Fruit fly (Drosophila melanogaster) whole organism, prepupa: ENCODE measurements around the gene CG9368.

ENCODE experiments used
- Blimp-1 ChIP-seq: fragments of 200-800 bp; sonication (Bioruptor generic); optimal IDR thresholded peaks from 3 replicates; lab custom pipeline; 2017; ENCODE audit warnings: missing biosample characterization, missing genetic modification characterization, mild to moderate bottlenecking, moderate library complexity, missing genetic modification reagents
- CG10669 ChIP-seq: fragments of 200-800 bp; sonication (Bioruptor generic); optimal IDR thresholded peaks from 3 replicates; lab custom pipeline; 2018; ENCODE audit warnings: missing biosample characterization, mild to moderate bottlenecking, missing genetic modification characterization, moderate library complexity
- CG11294 ChIP-seq: fragments of 200-800 bp; sonication (Bioruptor generic); IDR thresholded peaks from 2 replicates; pipeline ENCODE4 v1.3.6; 2022; ENCODE audit warnings: missing biosample characterization, missing genetic modification characterization
- CG11762 ChIP-seq: fragments of 200-800 bp; sonication (Bioruptor generic); optimal IDR thresholded peaks from 3 replicates; lab custom pipeline; 2016; ENCODE audit warnings: missing biosample characterization, missing genetic modification characterization; ENCODE audit not compliant: insufficient read depth
- CG11902 ChIP-seq: fragments of 200-800 bp; sonication (Bioruptor generic); optimal IDR thresholded peaks from 3 replicates; lab custom pipeline; 2016; ENCODE audit warnings: missing biosample characterization, missing genetic modification characterization
- CG15336 ChIP-seq: fragments of 200-800 bp; sonication (Bioruptor generic); IDR thresholded peaks from 2 replicates; pipeline ENCODE4 v1.3.6; 2022; ENCODE audit warnings: missing biosample characterization, missing genetic modification characterization
- CG1621 ChIP-seq: fragments of 200-800 bp; sonication (Bioruptor generic); optimal IDR thresholded peaks from 3 replicates; lab custom pipeline; 2018; ENCODE audit warnings: missing biosample characterization, mild to moderate bottlenecking, missing genetic modification characterization
- CG3032 ChIP-seq: fragments of 200-800 bp; optimal IDR thresholded peaks from 2 replicates; lab custom pipeline; 2019; ENCODE audit warnings: missing biosample characterization, mild to moderate bottlenecking, missing genetic modification characterization, moderate library complexity
- CG31627 ChIP-seq: fragments of 200-800 bp; sonication (Bioruptor generic); optimal IDR thresholded peaks from 3 replicates; lab custom pipeline; 2016; ENCODE audit warnings: missing biosample characterization, missing genetic modification characterization
- CG32006 ChIP-seq: fragments of 200-800 bp; sonication (Bioruptor generic); optimal IDR thresholded peaks from 3 replicates; lab custom pipeline; 2017; ENCODE audit warnings: missing biosample characterization, mild to moderate bottlenecking, missing genetic modification characterization
- CG34406 ChIP-seq: fragments of 200-800 bp; sonication (Bioruptor generic); optimal IDR thresholded peaks from 3 replicates; lab custom pipeline; 2016; ENCODE audit warnings: missing biosample characterization, missing genetic modification characterization
- CG3919 ChIP-seq: fragments of 200-800 bp; sonication (Bioruptor generic); optimal IDR thresholded peaks from 3 replicates; lab custom pipeline; 2016; ENCODE audit warnings: missing biosample characterization, missing genetic modification characterization
- CG4318 ChIP-seq: fragments of 200-800 bp; sonication (Bioruptor generic); optimal IDR thresholded peaks from 3 replicates; lab custom pipeline; 2017; ENCODE audit warnings: missing biosample characterization, mild to moderate bottlenecking, missing genetic modification characterization
- CG6163 ChIP-seq: fragments of 200-800 bp; sonication (Bioruptor generic); IDR thresholded peaks from 3 replicates; pipeline ENCODE4 v1.3.6; 2022; ENCODE audit warnings: missing biosample characterization, missing genetic modification characterization
- CG6276 ChIP-seq: fragments of 200-800 bp; sonication (Bioruptor generic); optimal IDR thresholded peaks from 2 replicates; lab custom pipeline; 2017; ENCODE audit warnings: missing biosample characterization, mild to moderate bottlenecking, missing genetic modification characterization
- CG6808 ChIP-seq: fragments of 200-800 bp; sonication (Bioruptor generic); optimal IDR thresholded peaks from 3 replicates; lab custom pipeline; 2017; ENCODE audit warnings: missing biosample characterization, missing genetic modification characterization, mild to moderate bottlenecking, moderate library complexity, missing genetic modification reagents
- CG6854 ChIP-seq: fragments of 200-800 bp; sonication (Bioruptor generic); optimal IDR thresholded peaks from 2 replicates; lab custom pipeline; 2017; ENCODE audit warnings: missing biosample characterization, mild to moderate bottlenecking, missing genetic modification characterization
- CG7368 ChIP-seq: fragments of 200-800 bp; sonication (Bioruptor generic); optimal IDR thresholded peaks from 3 replicates; lab custom pipeline; 2016; ENCODE audit warnings: missing biosample characterization, missing genetic modification characterization
- CG9139 ChIP-seq: fragments of 200-800 bp; sonication (Bioruptor generic); optimal IDR thresholded peaks from 3 replicates; lab custom pipeline; 2017; ENCODE audit warnings: missing biosample characterization, mild to moderate bottlenecking, missing genetic modification characterization
- Eip75B ChIP-seq: fragments of 200-800 bp; sonication (Bioruptor generic); optimal IDR thresholded peaks from 3 replicates; lab custom pipeline; 2016; ENCODE audit warnings: missing biosample characterization, missing genetic modification characterization
- Eip78C ChIP-seq: fragments of 200-800 bp; sonication (Bioruptor generic); peaks from one replicate; lab custom pipeline; 2016; ENCODE audit warnings: missing biosample characterization, missing genetic modification characterization
- Eip93F ChIP-seq: fragments of 200-800 bp; sonication (Bioruptor generic); optimal IDR thresholded peaks from 2 replicates; lab custom pipeline; 2016; ENCODE audit warnings: missing biosample characterization, mild to moderate bottlenecking, missing genetic modification characterization
- Ets21C ChIP-seq: fragments of 200-800 bp; sonication (Bioruptor generic); optimal IDR thresholded peaks from 3 replicates; lab custom pipeline; 2016; ENCODE audit warnings: missing biosample characterization, missing genetic modification characterization
- Ets96B ChIP-seq: fragments of 200-800 bp; optimal IDR thresholded peaks from 2 replicates; lab custom pipeline; 2019; ENCODE audit warnings: missing biosample characterization, mild to moderate bottlenecking, missing genetic modification characterization, moderate library complexity
- Gug ChIP-seq: fragments of 200-800 bp; sonication (Bioruptor generic); IDR thresholded peaks from 2 replicates; pipeline ENCODE4 v1.3.6; 2022; ENCODE audit warnings: missing biosample characterization, missing genetic modification characterization
- Hr38 ChIP-seq: sonication (Bioruptor generic); optimal IDR thresholded peaks from 2 replicates; lab custom pipeline; 2016; ENCODE audit warnings: missing biosample characterization, missing genetic modification characterization
- Hr39 ChIP-seq: fragments of 200-800 bp; sonication (Bioruptor generic); optimal IDR thresholded peaks from 2 replicates; lab custom pipeline; 2016; ENCODE audit warnings: missing biosample characterization, missing genetic modification characterization
- Hr4 ChIP-seq: fragments of 200-800 bp; sonication (Bioruptor generic); optimal IDR thresholded peaks from 3 replicates; lab custom pipeline; 2016; ENCODE audit warnings: missing biosample characterization, missing genetic modification characterization
- Lpt ChIP-seq: fragments of 200-800 bp; sonication (Bioruptor generic); optimal IDR thresholded peaks from 3 replicates; lab custom pipeline; 2016; ENCODE audit warnings: missing biosample characterization, missing genetic modification characterization
- Smox ChIP-seq: fragments of 200-800 bp; sonication (Bioruptor generic); optimal IDR thresholded peaks from 3 replicates; lab custom pipeline; 2016; ENCODE audit warnings: missing biosample characterization, missing genetic modification characterization
- Sox102F ChIP-seq: fragments of 200-800 bp; sonication (Bioruptor generic); optimal IDR thresholded peaks from 2 replicates; lab custom pipeline; 2016; ENCODE audit warnings: missing biosample characterization, mild to moderate bottlenecking, missing genetic modification characterization
- Sox14 ChIP-seq: fragments of 200-800 bp; sonication (Bioruptor generic); optimal IDR thresholded peaks from 3 replicates; lab custom pipeline; 2016; ENCODE audit warnings: missing biosample characterization, missing genetic modification characterization
- achi ChIP-seq: fragments of 200-800 bp; sonication (Bioruptor generic); optimal IDR thresholded peaks from 3 replicates; lab custom pipeline; 2016; ENCODE audit warnings: missing biosample characterization, missing genetic modification characterization
- acj6 ChIP-seq: fragments of 200-800 bp; sonication (Bioruptor generic); optimal IDR thresholded peaks from 3 replicates; lab custom pipeline; 2016; ENCODE audit warnings: missing biosample characterization, missing genetic modification characterization
- cyc ChIP-seq: fragments of 200-800 bp; sonication (Bioruptor generic); optimal IDR thresholded peaks from 3 replicates; lab custom pipeline; 2016; ENCODE audit warnings: missing biosample characterization, missing genetic modification characterization
- dac ChIP-seq: fragments of 200-800 bp; sonication (Bioruptor generic); optimal IDR thresholded peaks from 2 replicates; lab custom pipeline; 2017; ENCODE audit warnings: missing biosample characterization, mild to moderate bottlenecking, missing genetic modification characterization
- dsx ChIP-seq: fragments of 200-800 bp; optimal IDR thresholded peaks from 3 replicates; lab custom pipeline; 2019; ENCODE audit warnings: missing biosample characterization, mild to moderate bottlenecking, missing genetic modification characterization, moderate library complexity; ENCODE audit not compliant: poor library complexity, severe bottlenecking
- eg ChIP-seq: fragments of 200-800 bp; sonication (Bioruptor generic); IDR thresholded peaks from 3 replicates; pipeline ENCODE4 v1.3.6; 2022; ENCODE audit warnings: missing biosample characterization, missing genetic modification characterization
- fd59A ChIP-seq: fragments of 200-800 bp; sonication (Bioruptor generic); optimal IDR thresholded peaks from 2 replicates; lab custom pipeline; 2017; ENCODE audit warnings: missing biosample characterization, mild to moderate bottlenecking, missing genetic modification characterization, missing genetic modification reagents
- fd85E ChIP-seq: fragments of 200-800 bp; sonication (Bioruptor generic); optimal IDR thresholded peaks from 3 replicates; lab custom pipeline; 2016; ENCODE audit warnings: missing biosample characterization, missing genetic modification characterization
- lz ChIP-seq: fragments of 200-800 bp; sonication (Bioruptor generic); optimal IDR thresholded peaks from 3 replicates; lab custom pipeline; 2016; ENCODE audit warnings: missing biosample characterization, missing genetic modification characterization
- pdm3 ChIP-seq: fragments of 200-800 bp; sonication (Bioruptor generic); optimal IDR thresholded peaks from 3 replicates; lab custom pipeline; 2016; ENCODE audit warnings: missing biosample characterization, missing genetic modification characterization
- salr ChIP-seq, 2 experiments: fragments of 200-800 bp; sonication (Bioruptor generic); optimal IDR thresholded peaks; 3 replicates each; lab custom pipeline; 2016 to 2018; ENCODE audit warnings: missing biosample characterization in 2 of 2, missing genetic modification characterization in 2 of 2, mild to moderate bottlenecking in 1 of 2
- spab ChIP-seq: fragments of 200-800 bp; sonication (Bioruptor generic); optimal IDR thresholded peaks from 2 replicates; lab custom pipeline; 2017; ENCODE audit warnings: missing biosample characterization, mild to moderate bottlenecking, missing genetic modification characterization, missing genetic modification reagents
- ss ChIP-seq, 2 experiments: fragments of 200-800 bp; sonication (Bioruptor generic); optimal IDR thresholded peaks; 2 replicates in 1 of 2; 3 replicates in 1 of 2; lab custom pipeline; 2017 to 2018; ENCODE audit warnings: mild to moderate bottlenecking in 2 of 2, missing biosample characterization in 2 of 2, missing genetic modification characterization in 2 of 2, moderate library complexity in 1 of 2
- svp ChIP-seq: fragments of 200-800 bp; sonication (Bioruptor generic); peaks from one replicate; lab custom pipeline; 2016; ENCODE audit warnings: missing biosample characterization, missing genetic modification characterization
- vri ChIP-seq: fragments of 200-800 bp; sonication (Bioruptor generic); optimal IDR thresholded peaks from 3 replicates; lab custom pipeline; 2016; ENCODE audit warnings: missing biosample characterization, mild to moderate bottlenecking, missing genetic modification characterization

The CG9368 gene

dm6 chr3L:19556738-19557137, 44.7 kb upstream of the CG9368 start:
- TF ChIP-seq CG6808 (GFP tag; lab: Kevin White, UChicago) (peak; percentile 89), CG6163 (GFP tag; lab: Robert Waterston, UW) (peak; percentile 68), Eip78C (GFP tag; lab: Kevin White, UChicago) (no peak), dsx (peak; percentile 76)

dm6 chr3L:19557197-19557995, 44.0 kb upstream of the CG9368 start:
- TF ChIP-seq CG6808 (GFP tag; lab: Kevin White, UChicago): peak; percentile 63
- TF ChIP-seq fd59A (GFP tag; lab: Kevin White, UChicago): no peak
- no peak for TF ChIP-seq pdm3 (GFP tag; lab: Kevin White, UChicago)
- TF ChIP-seq CG10669 (GFP tag; lab: Kevin White, UChicago): peak; percentile 48
- TF ChIP-seq CG6854 (GFP tag; lab: Kevin White, UChicago): no peak
- TF ChIP-seq acj6 (GFP tag; lab: Kevin White, UChicago): peak; percentile 72
- no peak for TF ChIP-seq vri (GFP tag; lab: Kevin White, UChicago)
- peak; percentile 88 for TF ChIP-seq CG3032
- TF ChIP-seq CG9139 (GFP tag; lab: Kevin White, UChicago): no peak
- peak; percentile 3 for TF ChIP-seq CG31627 (GFP tag; lab: Kevin White, UChicago)
- no peak for TF ChIP-seq Lpt
- no peak for TF ChIP-seq Sox102F
- 0 out of 2 replicates have a peak, but pooled peaks have one; percentile 16 for TF ChIP-seq CG15336 (GFP tag; lab: Robert Waterston, UW)
- TF ChIP-seq dac (GFP tag; lab: Kevin White, UChicago): no peak
- TF ChIP-seq CG6276 (GFP tag; lab: Kevin White, UChicago): peak; percentile 33
- no peak for TF ChIP-seq fd85E (GFP tag; lab: Kevin White, UChicago)
- peak; percentile 0 for TF ChIP-seq Eip75B (GFP tag; lab: Kevin White, UChicago)
- TF ChIP-seq Gug (GFP tag; lab: Robert Waterston, UW): no peak
- no peak for TF ChIP-seq eg (GFP tag; lab: Robert Waterston, UW)
- peak; percentile 51 for TF ChIP-seq Eip78C (GFP tag; lab: Kevin White, UChicago)
- peak; percentile 63 for TF ChIP-seq CG3919 (GFP tag; lab: Kevin White, UChicago)
- no peak for TF ChIP-seq CG7368 (GFP tag; lab: Kevin White, UChicago)
- peak; percentile 23 for TF ChIP-seq cyc (GFP tag; lab: Kevin White, UChicago)
- TF ChIP-seq CG1621 (tag; lab: Kevin White, UChicago): peak; percentile 50
- peak; percentile 41 for TF ChIP-seq CG11762 (GFP tag; lab: Kevin White, UChicago)
- TF ChIP-seq Ets96B (tag; lab: Kevin White, UChicago): peak; percentile 83
- TF ChIP-seq Ets21C: no peak
- peak; percentile 60 for TF ChIP-seq CG4318 (GFP tag; lab: Kevin White, UChicago)
- TF ChIP-seq Hr39 (GFP tag; lab: Kevin White, UChicago): peak; percentile 8
- TF ChIP-seq dsx: no peak
- no peak for TF ChIP-seq CG11294 (GFP tag; lab: Robert Waterston, UW)
- TF ChIP-seq CG6163 (GFP tag; lab: Robert Waterston, UW): peak; percentile 49; the same call in 1 of the 3 replicates
- TF ChIP-seq Smox: peak; percentile 44
- TF ChIP-seq achi: peak; percentile 66
- no peak for TF ChIP-seq Hr38 (GFP tag; lab: Kevin White, UChicago)
- TF ChIP-seq CG11902 (GFP tag; lab: Kevin White, UChicago): peak; percentile 19
- TF ChIP-seq lz: peak; percentile 28
- peak; percentile 63 for TF ChIP-seq spab (GFP tag; lab: Kevin White, UChicago)
- peak; percentile 77 for TF ChIP-seq CG34406 (GFP tag; lab: Kevin White, UChicago)
- TF ChIP-seq salr (GFP tag; optimal IDR thresholded peaks at IDR 0.05; lab: Kevin White, UChicago): peak in 1 of 2 experiments; percentile 82
- peak; percentile 80 for TF ChIP-seq CG32006 (GFP tag; lab: Kevin White, UChicago)
- peak; percentile 54 to 76 for TF ChIP-seq ss (GFP tag; optimal IDR thresholded peaks at IDR 0.05; lab: Kevin White, UChicago)
- TF ChIP-seq Sox14 (GFP tag; lab: Kevin White, UChicago): no peak
- TF ChIP-seq Eip93F (GFP tag; lab: Kevin White, UChicago): no peak
- TF ChIP-seq svp (GFP tag; lab: Kevin White, UChicago): peak; percentile 74
- TF ChIP-seq Blimp-1 (GFP tag; lab: Kevin White, UChicago): peak; percentile 50
- peak; percentile 6 for TF ChIP-seq Hr4 (GFP tag; lab: Kevin White, UChicago)
